Worm (Caenorhabditis elegans) whole organism, early embryonic: ENCODE measurements around the gene glc-3.

ENCODE experiments used
- B0310.2 ChIP-seq: sonication (generic microtip); optimal IDR thresholded peaks from 2 replicates; lab custom pipeline; 2016; ENCODE audit warnings: mild to moderate bottlenecking, missing genetic modification characterization, missing compliant biosample characterization
- F13C5.2 ChIP-seq: sonication (generic microtip); optimal IDR thresholded peaks from 2 replicates; lab custom pipeline; 2017; ENCODE audit warnings: mild to moderate bottlenecking, missing genetic modification characterization, inconsistent platforms, missing compliant biosample characterization
- aly-1 ChIP-seq: sonication (generic microtip); optimal IDR thresholded peaks from 2 replicates; lab custom pipeline; 2016; ENCODE audit warnings: missing genetic modification characterization, missing compliant biosample characterization
- ama-1 ChIP-seq: fragments of 150-350 bp; optimal IDR thresholded peaks from 2 replicates; lab custom pipeline; 2014
- ceh-13 ChIP-seq: fragments of 200-800 bp; sonication (Bioruptor generic); optimal IDR thresholded peaks from 2 replicates; lab custom pipeline; 2018; ENCODE audit warnings: mild to moderate bottlenecking, missing genetic modification characterization, missing compliant biosample characterization
- ceh-36 ChIP-seq: sonication (generic microtip); optimal IDR thresholded peaks from 2 replicates; lab custom pipeline; 2016; ENCODE audit warnings: missing genetic modification characterization, inconsistent platforms, missing compliant biosample characterization
- ets-7 ChIP-seq: sonication (generic microtip); optimal IDR thresholded peaks from 2 replicates; lab custom pipeline; 2016; ENCODE audit warnings: missing genotype, missing genetic modification characterization, missing compliant biosample characterization
- flt-1 ChIP-seq: fragments of 200-800 bp; sonication (Bioruptor generic); IDR thresholded peaks from 2 replicates; pipeline ENCODE4 v1.3.6; 2022; ENCODE audit warnings: missing genetic modification characterization, missing compliant biosample characterization
- hmbx-1 ChIP-seq: sonication (generic microtip); optimal IDR thresholded peaks from 2 replicates; lab custom pipeline; 2016; ENCODE audit warnings: mild to moderate bottlenecking, missing genetic modification characterization, missing compliant biosample characterization
- hmg-4 ChIP-seq: fragments of 200-800 bp; sonication (Bioruptor generic); optimal IDR thresholded peaks from 2 replicates; lab custom pipeline; 2018; ENCODE audit warnings: mild to moderate bottlenecking, missing genetic modification characterization, missing compliant biosample characterization
- hnd-1 ChIP-seq: sonication (generic microtip); optimal IDR thresholded peaks from 2 replicates; lab custom pipeline; 2016; ENCODE audit warnings: missing genetic modification characterization, missing compliant biosample characterization
- pes-1 ChIP-seq: fragments of 200-800 bp; sonication (Bioruptor generic); IDR thresholded peaks from 2 replicates; pipeline ENCODE4 v1.3.6; 2022; ENCODE audit warnings: missing genetic modification reagents, missing genetic modification characterization, missing compliant biosample characterization
- scrt-1 ChIP-seq: fragments of 200-800 bp; sonication (Bioruptor generic); IDR thresholded peaks from 2 replicates; pipeline ENCODE4 v1.3.6; 2022; ENCODE audit warnings: missing genetic modification characterization, missing compliant biosample characterization
- sea-1 ChIP-seq: fragments of 200-800 bp; sonication (Bioruptor generic); conservative IDR thresholded peaks from 2 replicates; pipeline ENCODE4 v1.3.6; 2022; ENCODE audit warnings: missing genetic modification characterization, missing compliant biosample characterization
- tbx-11 ChIP-seq: fragments of 200-800 bp; sonication (Bioruptor generic); IDR thresholded peaks from 2 replicates; pipeline ENCODE4 v1.3.6; 2022; ENCODE audit warnings: missing genetic modification characterization, missing compliant biosample characterization
- tbx-37 ChIP-seq: fragments of 200-800 bp; sonication (Bioruptor generic); conservative IDR thresholded peaks from 2 replicates; pipeline ENCODE4 v1.3.6; 2022; ENCODE audit warnings: missing genetic modification reagents, missing genetic modification characterization, missing compliant biosample characterization
- tra-4 ChIP-seq: sonication (generic microtip); optimal IDR thresholded peaks from 2 replicates; lab custom pipeline; 2017; ENCODE audit warnings: missing genetic modification characterization, missing compliant biosample characterization

The glc-3 gene

ce11 chrV:5459806-5460205 lies 6.3 kb upstream of the glc-3 start, which contains the start of gene ZC317.2:
ZC317.2 (plus strand) TSS chrV:5460106.
- no peak for TF ChIP-seq tbx-37
- TF ChIP-seq F13C5.2 (tag; lab: Kevin White, UChicago): no peak
- TF ChIP-seq hmbx-1: no peak

ce11 chrV:5454955-5455354 lies 1.4 kb upstream of the glc-3 start:
- no peak for TF ChIP-seq sea-1 (GFP tag; lab: Robert Waterston, UW)
- TF ChIP-seq ceh-36 (tag; lab: Kevin White, UChicago): no peak
- no peak for TF ChIP-seq hnd-1 (tag; lab: Kevin White, UChicago)
- TF ChIP-seq ets-7 (tag; lab: Kevin White, UChicago): no peak
- no peak for TF ChIP-seq ama-1
- no peak for TF ChIP-seq F13C5.2 (tag; lab: Kevin White, UChicago)
- TF ChIP-seq aly-1 (tag; lab: Kevin White, UChicago): no peak
- no peak for TF ChIP-seq tbx-11 (GFP tag; lab: Robert Waterston, UW)
- no peak for TF ChIP-seq tra-4
- no peak for TF ChIP-seq pes-1 (GFP tag; lab: Robert Waterston, UW)
- no peak for TF ChIP-seq ceh-13
- TF ChIP-seq scrt-1 (GFP tag; lab: Robert Waterston, UW): no peak

ce11 chrV:5450742-5451141 lies 2.8 kb downstream of the glc-3 start:
- TF ChIP-seq tra-4 (no peak), hmg-4 (no peak), hmbx-1 (no peak), pes-1 (GFP tag; lab: Robert Waterston, UW) (no peak), B0310.2 (no peak), ceh-36 (tag; lab: Kevin White, UChicago) (no peak), ama-1 (no peak), ceh-13 (no peak), sea-1 (GFP tag; lab: Robert Waterston, UW) (no peak), flt-1 (GFP tag; lab: Robert Waterston, UW) (no peak), tbx-11 (GFP tag; lab: Robert Waterston, UW) (no peak)

- no peak for TF ChIP-seq ceh-36 (tag; lab: Kevin White, UChicago)
- TF ChIP-seq aly-1 (tag; lab: Kevin White, UChicago): no peak
- TF ChIP-seq sea-1 (GFP tag; lab: Robert Waterston, UW): no peak
- no peak for TF ChIP-seq hmg-4
- TF ChIP-seq tra-4: no peak
- TF ChIP-seq F13C5.2 (tag; lab: Kevin White, UChicago): no peak
- TF ChIP-seq hnd-1 (tag; lab: Kevin White, UChicago): no peak
- TF ChIP-seq tbx-37: no peak
These were observed 6.5 kb downstream of the glc-3 start for ce11 chrV:5447057-5447456.

DNA sequence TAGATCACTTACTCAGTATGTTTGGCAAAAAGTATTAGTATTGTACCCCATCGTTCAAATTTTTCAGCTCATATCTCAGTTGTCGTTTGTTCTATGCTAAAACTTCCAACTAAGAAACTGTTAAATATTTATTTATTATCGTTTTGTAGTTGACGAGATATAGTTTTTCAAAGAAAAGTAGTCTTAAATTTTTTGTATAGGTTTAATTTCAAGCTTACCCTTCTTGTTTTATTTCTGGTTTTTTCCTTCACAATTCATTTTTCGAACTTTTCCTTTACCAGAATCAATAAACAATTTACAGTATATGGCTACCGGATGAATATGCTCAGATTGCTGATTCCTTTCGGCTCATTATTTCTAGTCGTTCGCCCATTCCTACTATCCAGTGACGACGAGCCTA lies 7.7 kb downstream of the glc-3 start, which contains the start of gene F08F3.1:
F08F3.1 (plus strand) TSS at position 301 of the 400 bp plus-strand sequence.
- TF ChIP-seq hnd-1 (tag; lab: Kevin White, UChicago): no peak
- TF ChIP-seq ets-7 (tag; lab: Kevin White, UChicago): no peak
- TF ChIP-seq flt-1 (GFP tag; lab: Robert Waterston, UW): no peak
- no peak for TF ChIP-seq ama-1
- no peak for TF ChIP-seq tbx-11 (GFP tag; lab: Robert Waterston, UW)
- TF ChIP-seq ceh-36 (tag; lab: Kevin White, UChicago): no peak
- no peak for TF ChIP-seq hmbx-1
- TF ChIP-seq F13C5.2 (tag; lab: Kevin White, UChicago): no peak
- TF ChIP-seq sea-1 (GFP tag; lab: Robert Waterston, UW): no peak
- TF ChIP-seq scrt-1 (GFP tag; lab: Robert Waterston, UW): no peak
- TF ChIP-seq B0310.2: no peak
- no peak for TF ChIP-seq tbx-37
- no peak for TF ChIP-seq ceh-13
- no peak for TF ChIP-seq pes-1 (GFP tag; lab: Robert Waterston, UW)
- TF ChIP-seq tra-4: no peak
- TF ChIP-seq hmg-4: no peak
- no peak for TF ChIP-seq aly-1 (tag; lab: Kevin White, UChicago)

ce11 chrV:5444037-5444436 lies 9.5 kb downstream of the glc-3 start:
- TF ChIP-seq pes-1 (GFP tag; lab: Robert Waterston, UW) (no peak), ceh-13 (no peak), hmg-4 (no peak), tbx-11 (GFP tag; lab: Robert Waterston, UW) (no peak), ama-1 (no peak), flt-1 (GFP tag; lab: Robert Waterston, UW) (no peak), hnd-1 (tag; lab: Kevin White, UChicago) (no peak), aly-1 (tag; lab: Kevin White, UChicago) (no peak), tbx-37 (no peak), ceh-36 (tag; lab: Kevin White, UChicago) (no peak), sea-1 (GFP tag; lab: Robert Waterston, UW) (no peak), ets-7 (tag; lab: Kevin White, UChicago) (no peak), B0310.2 (no peak), scrt-1 (GFP tag; lab: Robert Waterston, UW) (no peak), F13C5.2 (tag; lab: Kevin White, UChicago) (no peak)

DNA sequence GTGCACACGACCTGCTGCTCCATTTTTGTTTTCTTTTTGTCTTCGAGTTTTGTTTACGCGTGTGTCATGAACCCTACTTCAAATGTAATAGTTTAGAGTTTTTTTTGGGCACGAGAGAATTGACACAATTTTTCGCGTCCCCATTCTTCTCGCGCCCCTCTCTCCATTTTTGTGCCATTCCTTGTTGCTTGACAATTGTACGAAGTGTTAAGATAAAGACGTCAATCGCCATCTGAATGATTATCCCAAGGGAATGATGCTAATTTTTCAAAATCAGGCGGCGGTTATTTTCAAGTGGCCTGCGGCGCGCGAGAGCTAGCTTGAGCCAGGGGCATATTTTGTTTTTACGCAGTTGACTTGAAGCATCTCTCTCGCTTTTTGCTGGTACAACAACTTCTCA lies 11.1 kb downstream of the glc-3 start:
- TF ChIP-seq F13C5.2 (tag; lab: Kevin White, UChicago) (no peak), hmg-4 (no peak), aly-1 (tag; lab: Kevin White, UChicago) (no peak), pes-1 (GFP tag; lab: Robert Waterston, UW) (no peak), flt-1 (GFP tag; lab: Robert Waterston, UW) (no peak), scrt-1 (GFP tag; lab: Robert Waterston, UW) (no peak), hmbx-1 (no peak), sea-1 (GFP tag; lab: Robert Waterston, UW) (no peak), ceh-36 (tag; lab: Kevin White, UChicago) (no peak), ama-1 (no peak), ets-7 (tag; lab: Kevin White, UChicago) (no peak), tbx-37 (no peak), B0310.2 (no peak), tra-4 (no peak), hnd-1 (tag; lab: Kevin White, UChicago) (no peak), tbx-11 (GFP tag; lab: Robert Waterston, UW) (no peak), ceh-13 (no peak)

- TF ChIP-seq scrt-1 (GFP tag; lab: Robert Waterston, UW) (no peak), hmbx-1 (no peak), hnd-1 (tag; lab: Kevin White, UChicago) (no peak), ama-1 (no peak), F13C5.2 (tag; lab: Kevin White, UChicago) (no peak), aly-1 (tag; lab: Kevin White, UChicago) (no peak), ceh-36 (tag; lab: Kevin White, UChicago) (no peak), tbx-37 (no peak), hmg-4 (no peak), ets-7 (tag; lab: Kevin White, UChicago) (no peak)
These were observed 14.4 kb downstream of the glc-3 start, which contains the start of gene snpc-1.3 for ce11 chrV:5439068-5439467. snpc-1.3 (minus strand) TSS chrV:5439168.
